Worm (Caenorhabditis elegans): Measurements from ENCODE around the gene zig-8.

DNA sequence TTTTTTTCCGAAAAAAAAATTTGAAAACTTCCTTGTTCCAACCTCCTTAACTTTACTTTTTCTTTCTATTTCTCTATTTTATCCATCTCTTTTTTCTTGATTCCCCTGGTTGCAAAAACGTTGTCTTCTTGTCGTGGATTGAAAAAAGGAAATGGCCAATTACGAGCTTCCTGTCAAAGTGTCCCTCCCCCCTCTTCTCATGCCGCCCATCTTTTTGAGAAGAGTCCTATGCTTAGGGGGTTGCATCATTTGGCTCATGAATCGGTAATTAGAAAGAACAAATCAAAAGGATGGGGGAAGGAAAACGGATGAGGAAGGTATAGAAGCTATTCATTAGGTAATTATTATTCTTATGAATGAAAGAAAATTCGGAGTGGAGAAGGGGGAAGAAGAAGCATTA lies 7.5 kb downstream of the zig-8 start:
- TF ChIP-seq egl-27 (tag; optimal IDR thresholded peaks at IDR 0.05) (no peak), ceh-90 (tag; optimal IDR thresholded peaks at IDR 0.05) (no peak), ceh-82 (tag; optimal IDR thresholded peaks at IDR 0.05) (no peak), nhr-47 (tag; optimal IDR thresholded peaks at IDR 0.05) (peak; percentile 9), lir-3 (tag; optimal IDR thresholded peaks at IDR 0.05; ENCODE audit: poor library complexity) (no peak)
